Fruit fly (Drosophila melanogaster) whole organism, embryonic: Measurements from ENCODE around the gene Gs1l.

ENCODE experiments used
- Asciz ChIP-seq: fragments of 200-800 bp; sonication (Bioruptor generic); optimal IDR thresholded peaks from 2 replicates; lab custom pipeline; 2017; ENCODE audit warnings: missing biosample characterization, mild to moderate bottlenecking, missing genetic modification characterization, missing genetic modification reagents
- Bgb ChIP-seq: fragments of 200-800 bp; sonication (Bioruptor generic); IDR thresholded peaks from 2 replicates; pipeline ENCODE4 v1.3.6; 2022; ENCODE audit warnings: missing biosample characterization, missing genetic modification characterization; ENCODE audit not compliant: partially characterized antibody
- Bteb2 ChIP-seq: fragments of 200-800 bp; sonication (Bioruptor generic); optimal IDR thresholded peaks from 2 replicates; lab custom pipeline; 2016; ENCODE audit warnings: missing biosample characterization, missing genetic modification characterization
- CG10366 ChIP-seq: fragments of 200-800 bp; sonication (Bioruptor generic); IDR thresholded peaks from 2 replicates; pipeline ENCODE4 v1.3.6; 2022; ENCODE audit warnings: missing biosample characterization, missing genetic modification characterization
- CG10462 ChIP-seq: fragments of 200-800 bp; sonication (Bioruptor generic); optimal IDR thresholded peaks from 2 replicates; lab custom pipeline; 2016; ENCODE audit warnings: missing biosample characterization, missing genetic modification characterization
- CG10959 ChIP-seq: fragments of 200-800 bp; sonication (Bioruptor generic); IDR thresholded peaks from 2 replicates; pipeline ENCODE4 v1.3.6; 2022; ENCODE audit warnings: missing biosample characterization, missing genetic modification characterization
- CG11398 ChIP-seq: fragments of 200-800 bp; sonication (Bioruptor generic); optimal IDR thresholded peaks from 2 replicates; lab custom pipeline; 2016; ENCODE audit warnings: missing biosample characterization, missing genetic modification characterization
- CG11456 ChIP-seq: fragments of 200-800 bp; sonication (Bioruptor generic); IDR thresholded peaks from 3 replicates; pipeline ENCODE4 v1.3.6; 2022; ENCODE audit warnings: missing biosample characterization, missing genetic modification characterization
- CG11504 ChIP-seq: fragments of 200-800 bp; sonication (Bioruptor generic); optimal IDR thresholded peaks from 3 replicates; lab custom pipeline; 2019; ENCODE audit warnings: missing biosample characterization, mild to moderate bottlenecking, missing genetic modification characterization, moderate library complexity
- CG11560 ChIP-seq: fragments of 200-800 bp; sonication (Bioruptor generic); IDR thresholded peaks from 3 replicates; pipeline ENCODE4 v1.3.6; 2022; ENCODE audit warnings: missing biosample characterization, missing genetic modification characterization
- CG11695 ChIP-seq: fragments of 200-800 bp; sonication (Bioruptor generic); IDR thresholded peaks from 3 replicates; pipeline ENCODE4 v1.3.6; 2022; ENCODE audit warnings: missing biosample characterization, missing genetic modification characterization
- CG17829 ChIP-seq: fragments of 200-800 bp; optimal IDR thresholded peaks from 2 replicates; lab custom pipeline; 2019; ENCODE audit warnings: missing biosample characterization, mild to moderate bottlenecking, missing genetic modification characterization, moderate library complexity
- CG18619 ChIP-seq: fragments of 200-800 bp; sonication (Bioruptor generic); optimal IDR thresholded peaks from 3 replicates; lab custom pipeline; 2017; ENCODE audit warnings: missing biosample characterization, mild to moderate bottlenecking, missing genetic modification characterization
- CG3065 ChIP-seq: fragments of 200-800 bp; sonication (Bioruptor generic); optimal IDR thresholded peaks from 2 replicates; lab custom pipeline; 2016; ENCODE audit warnings: missing biosample characterization, missing genetic modification characterization
- CG5180 ChIP-seq: fragments of 200-800 bp; sonication (Bioruptor generic); optimal IDR thresholded peaks from 3 replicates; lab custom pipeline; 2017; ENCODE audit warnings: missing biosample characterization, missing genetic modification characterization, mild to moderate bottlenecking, moderate library complexity, missing genetic modification reagents
- CG6791 ChIP-seq: fragments of 200-800 bp; sonication (Bioruptor generic); IDR thresholded peaks from 3 replicates; pipeline ENCODE4 v1.3.6; 2022; ENCODE audit warnings: missing biosample characterization, missing genetic modification characterization; ENCODE audit not compliant: partially characterized antibody
- CG7271 ChIP-seq: fragments of 200-800 bp; sonication (Bioruptor generic); optimal IDR thresholded peaks from 2 replicates; lab custom pipeline; 2018; ENCODE audit warnings: missing biosample characterization, mild to moderate bottlenecking, missing genetic modification characterization, moderate library complexity
- CG7556 ChIP-seq: fragments of 200-800 bp; sonication (Bioruptor generic); optimal IDR thresholded peaks from 2 replicates; lab custom pipeline; 2017; ENCODE audit warnings: missing biosample characterization, mild to moderate bottlenecking, missing genetic modification characterization
- CG7928 ChIP-seq: fragments of 200-800 bp; sonication (Bioruptor generic); optimal IDR thresholded peaks from 2 replicates; lab custom pipeline; 2017; ENCODE audit warnings: missing biosample characterization, mild to moderate bottlenecking, missing genetic modification characterization
- CG8281 ChIP-seq: fragments of 200-800 bp; sonication (Bioruptor generic); optimal IDR thresholded peaks from 2 replicates; lab custom pipeline; 2018; ENCODE audit warnings: missing biosample characterization, mild to moderate bottlenecking, missing genetic modification characterization, moderate library complexity
- CG8359 ChIP-seq: fragments of 200-800 bp; sonication (Bioruptor generic); optimal IDR thresholded peaks from 2 replicates; lab custom pipeline; 2017; ENCODE audit warnings: missing biosample characterization, mild to moderate bottlenecking, missing genetic modification characterization, borderline replicate concordance
- Elba2 ChIP-seq: fragments of 200-800 bp; sonication (Bioruptor generic); optimal IDR thresholded peaks from 3 replicates; lab custom pipeline; 2016; ENCODE audit warnings: missing biosample characterization, missing genetic modification characterization
- Fer2 ChIP-seq: fragments of 200-800 bp; sonication (Bioruptor generic); optimal IDR thresholded peaks from 2 replicates; lab custom pipeline; 2018; ENCODE audit warnings: missing biosample characterization, mild to moderate bottlenecking, missing genetic modification characterization, moderate library complexity
- Hmr ChIP-seq: fragments of 200-800 bp; sonication (Bioruptor generic); optimal IDR thresholded peaks from 3 replicates; lab custom pipeline; 2017; ENCODE audit warnings: mild to moderate bottlenecking, missing biosample characterization, missing genetic modification reagents, missing genetic modification characterization
- Hr3 ChIP-seq: fragments of 200-800 bp; sonication (Bioruptor generic); optimal IDR thresholded peaks from 3 replicates; lab custom pipeline; 2016; ENCODE audit warnings: missing biosample characterization, missing genetic modification characterization
- Hr51 ChIP-seq, 2 experiments: fragments of 200-800 bp; sonication (Bioruptor generic); optimal IDR thresholded peaks; 2 replicates in 1 of 2; 3 replicates in 1 of 2; lab custom pipeline; 2016 to 2018; ENCODE audit warnings: missing biosample characterization in 2 of 2, missing genetic modification characterization in 2 of 2, mild to moderate bottlenecking in 1 of 2, moderate library complexity in 1 of 2
- Meics ChIP-seq: fragments of 200-800 bp; sonication (Bioruptor generic); optimal IDR thresholded peaks from 2 replicates; lab custom pipeline; 2017; ENCODE audit warnings: missing biosample characterization, mild to moderate bottlenecking, missing genetic modification characterization
- Sox100B ChIP-seq: fragments of 200-800 bp; sonication (Bioruptor generic); optimal IDR thresholded peaks from 3 replicates; lab custom pipeline; 2018; ENCODE audit warnings: missing biosample characterization, mild to moderate bottlenecking, missing genetic modification characterization
- Spps ChIP-seq: fragments of 200-800 bp; sonication (Bioruptor generic); optimal IDR thresholded peaks from 2 replicates; lab custom pipeline; 2018; ENCODE audit warnings: missing biosample characterization, mild to moderate bottlenecking, missing genetic modification characterization
- Sry-δ ChIP-seq: fragments of 200-800 bp; sonication (Bioruptor generic); optimal IDR thresholded peaks from 2 replicates; lab custom pipeline; 2016; ENCODE audit warnings: missing biosample characterization, missing genetic modification characterization
- TFAM ChIP-seq: fragments of 200-800 bp; sonication (Bioruptor generic); optimal IDR thresholded peaks from 2 replicates; lab custom pipeline; 2017; ENCODE audit warnings: missing biosample characterization, missing genetic modification characterization, inconsistent platforms
- ac ChIP-seq: fragments of 200-800 bp; sonication (Bioruptor generic); optimal IDR thresholded peaks from 3 replicates; lab custom pipeline; 2017; ENCODE audit warnings: missing biosample characterization, mild to moderate bottlenecking, missing genetic modification characterization
- amos ChIP-seq: fragments of 200-800 bp; sonication (Bioruptor generic); IDR thresholded peaks from 2 replicates; pipeline ENCODE4 v1.3.6; 2022; ENCODE audit warnings: missing biosample characterization, missing genetic modification characterization; ENCODE audit not compliant: partially characterized antibody
- ase ChIP-seq: fragments of 200-800 bp; sonication (Bioruptor generic); IDR thresholded peaks from 3 replicates; pipeline ENCODE4 v1.3.6; 2022; ENCODE audit warnings: missing biosample characterization, missing genetic modification characterization
- bbx ChIP-seq: fragments of 200-800 bp; sonication (Bioruptor generic); IDR thresholded peaks from 2 replicates; pipeline ENCODE4 v1.3.6; 2022; ENCODE audit warnings: missing biosample characterization, missing genetic modification characterization; ENCODE audit not compliant: partially characterized antibody
- cwo ChIP-seq: fragments of 200-800 bp; sonication (Bioruptor generic); optimal IDR thresholded peaks from 3 replicates; lab custom pipeline; 2017; ENCODE audit warnings: missing biosample characterization, missing genetic modification characterization, mild to moderate bottlenecking, moderate library complexity, missing genetic modification reagents
- ewg ChIP-seq: fragments of 200-800 bp; sonication (Bioruptor generic); optimal IDR thresholded peaks from 3 replicates; lab custom pipeline; 2017; ENCODE audit warnings: mild to moderate bottlenecking, missing biosample characterization, missing genetic modification reagents, missing genetic modification characterization
- jumu ChIP-seq: fragments of 200-800 bp; sonication (Bioruptor generic); optimal IDR thresholded peaks from 3 replicates; lab custom pipeline; 2016; ENCODE audit warnings: missing biosample characterization, missing genetic modification characterization
- lab ChIP-seq: fragments of 200-800 bp; sonication (Bioruptor generic); optimal IDR thresholded peaks from 3 replicates; lab custom pipeline; 2017; ENCODE audit warnings: missing biosample characterization, missing genetic modification characterization, mild to moderate bottlenecking, moderate library complexity, missing genetic modification reagents
- mam ChIP-seq: fragments of 200-800 bp; sonication (Bioruptor generic); optimal IDR thresholded peaks from 3 replicates; lab custom pipeline; 2016; ENCODE audit warnings: missing biosample characterization, missing genetic modification characterization
- mirr ChIP-seq: fragments of 200-800 bp; sonication (Bioruptor generic); optimal IDR thresholded peaks from 3 replicates; lab custom pipeline; 2018; ENCODE audit warnings: missing biosample characterization, mild to moderate bottlenecking, missing genetic modification characterization
- nerfin-1 ChIP-seq: fragments of 200-800 bp; sonication (Bioruptor generic); optimal IDR thresholded peaks from 3 replicates; lab custom pipeline; 2019; ENCODE audit warnings: missing biosample characterization, mild to moderate bottlenecking, missing genetic modification characterization, moderate library complexity
- nom ChIP-seq: fragments of 200-800 bp; sonication (Bioruptor generic); optimal IDR thresholded peaks from 2 replicates; lab custom pipeline; 2017; ENCODE audit warnings: missing biosample characterization, missing genetic modification characterization, mild to moderate bottlenecking, moderate library complexity, missing genetic modification reagents
- row ChIP-seq: fragments of 200-800 bp; sonication (Bioruptor generic); IDR thresholded peaks from 3 replicates; pipeline ENCODE4 v1.3.6; 2022; ENCODE audit warnings: missing biosample characterization, missing genetic modification characterization
- sc ChIP-seq, 3 experiments: fragments of >200 bp in 2 of 3; fragments of 200-800 bp in 1 of 3; sonication (Bioruptor generic) in 1 of 3; optimal IDR thresholded peaks; 2 replicates in 2 of 3; 3 replicates in 1 of 3; lab custom pipeline; 2017; ENCODE audit warnings: mild to moderate bottlenecking in 1 of 3, missing biosample characterization in 1 of 3, missing genetic modification characterization in 1 of 3, missing genetic modification reagents in 1 of 3
- sd ChIP-seq: fragments of 200-800 bp; sonication (Bioruptor generic); optimal IDR thresholded peaks from 3 replicates; lab custom pipeline; 2018; ENCODE audit warnings: missing biosample characterization, mild to moderate bottlenecking, missing genetic modification characterization, moderate library complexity
- sr ChIP-seq: fragments of 200-800 bp; sonication (Bioruptor generic); IDR thresholded peaks from 3 replicates; pipeline ENCODE4 v1.3.6; 2022; ENCODE audit warnings: missing biosample characterization, missing genetic modification characterization
- tio ChIP-seq: fragments of 200-800 bp; sonication (Bioruptor generic); optimal IDR thresholded peaks from 2 replicates; lab custom pipeline; 2017; ENCODE audit warnings: missing biosample characterization, missing genetic modification characterization, inconsistent platforms
- twi ChIP-seq: fragments of 200-800 bp; optimal IDR thresholded peaks from 2 replicates; lab custom pipeline; 2019; ENCODE audit warnings: missing biosample characterization, mild to moderate bottlenecking, missing genetic modification characterization, moderate library complexity

Gs1l gene

DNA sequence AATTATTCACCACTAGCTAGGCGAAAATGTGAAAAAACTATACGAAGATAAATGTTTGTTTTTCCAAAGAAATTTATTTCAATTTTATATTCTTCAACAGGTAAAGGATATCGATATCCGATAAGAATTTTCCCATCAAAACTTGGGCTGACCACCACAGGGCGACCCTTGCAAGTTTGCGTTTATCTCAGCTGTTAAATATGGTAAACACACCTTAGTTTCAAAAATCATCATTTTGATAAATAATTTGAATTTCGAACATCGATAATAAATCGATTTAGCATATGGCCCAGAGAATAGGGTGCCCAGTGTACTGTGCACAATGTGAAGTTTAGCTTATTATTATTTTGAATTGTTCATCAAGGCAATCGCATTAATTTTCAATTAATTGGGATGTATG is 6.7 kb upstream of the Gs1l start, which contains the start of the genes CG15443 and Paris (continued):
- no peak for TF ChIP-seq CG11504 (tag; lab: Kevin White, UChicago)
- TF ChIP-seq ewg (GFP tag; lab: Kevin White, UChicago) = no peak
- TF ChIP-seq CG8281 (tag; lab: Kevin White, UChicago) = no peak
- TF ChIP-seq row (GFP tag; lab: Robert Waterston, UW) = peak; percentile 34; the same call in 1 of the 3 replicates
- no peak for TF ChIP-seq TFAM (GFP tag; lab: Kevin White, UChicago)
- no peak for TF ChIP-seq CG18619
- no peak for TF ChIP-seq Asciz
- TF ChIP-seq twi (tag; lab: Kevin White, UChicago) = peak; percentile 7
- TF ChIP-seq CG11695 (GFP tag; lab: Robert Waterston, UW) = no peak
- TF ChIP-seq lab (GFP tag; lab: Kevin White, UChicago) = peak; percentile 35
- TF ChIP-seq CG7556 (GFP tag; lab: Kevin White, UChicago) = no peak
- no peak for TF ChIP-seq CG11560 (tag; lab: Robert Waterston, UW)
- TF ChIP-seq Hmr (GFP tag; lab: Kevin White, UChicago) = no peak
- peak; percentile 46 for TF ChIP-seq Sry-δ
- TF ChIP-seq Hr51 (GFP tag; optimal IDR thresholded peaks at IDR 0.05; lab: Kevin White, UChicago) = peak; percentile 11 to 18
- no peak for TF ChIP-seq sc (optimal IDR thresholded peaks at IDR 0.05; lab: Kevin White, UChicago)
- TF ChIP-seq sc (GFP tag; optimal IDR thresholded peaks at IDR 0.05; lab: Kevin White, UChicago) = no peak
- no peak for TF ChIP-seq Fer2
- no peak for TF ChIP-seq tio
- no peak for TF ChIP-seq nom
- no peak for TF ChIP-seq CG11456 (GFP tag; lab: Robert Waterston, UW)
- no peak for TF ChIP-seq CG7271 (tag; lab: Kevin White, UChicago)
- TF ChIP-seq cwo (GFP tag; lab: Kevin White, UChicago) = no peak
- peak; percentile 87 for TF ChIP-seq bbx
- TF ChIP-seq mam (GFP tag; lab: Kevin White, UChicago) = no peak
- no peak for TF ChIP-seq CG5180 (GFP tag; lab: Kevin White, UChicago)
- TF ChIP-seq Bteb2 = no peak
- TF ChIP-seq nerfin-1 (tag; lab: Kevin White, UChicago) = no peak
- no peak for TF ChIP-seq CG10462 (GFP tag; lab: Kevin White, UChicago)
- no peak for TF ChIP-seq jumu (GFP tag; lab: Kevin White, UChicago)
- peak; percentile 86 for TF ChIP-seq Bgb
- TF ChIP-seq CG17829 (tag; lab: Kevin White, UChicago) = peak; percentile 19
- TF ChIP-seq sd (tag; lab: Kevin White, UChicago) = no peak
- peak; percentile 21 for TF ChIP-seq Meics (GFP tag; lab: Kevin White, UChicago)
- peak; percentile 65 for TF ChIP-seq amos
- no peak for TF ChIP-seq CG11398 (GFP tag; lab: Kevin White, UChicago)
- no peak for TF ChIP-seq Hr3 (GFP tag; lab: Kevin White, UChicago)
- no peak for TF ChIP-seq CG8359
- peak; percentile 16 for TF ChIP-seq mirr (GFP tag; lab: Kevin White, UChicago)
- no peak for TF ChIP-seq CG3065 (GFP tag; lab: Kevin White, UChicago)
- TF ChIP-seq ac (GFP tag; lab: Kevin White, UChicago) = no peak
- TF ChIP-seq sr = no peak
- TF ChIP-seq CG7928 = no peak
- no peak for TF ChIP-seq Spps (tag; lab: Kevin White, UChicago)
- no peak for TF ChIP-seq CG10366 (GFP tag; lab: Robert Waterston, UW)
- TF ChIP-seq CG10959 (GFP tag; lab: Robert Waterston, UW) = no peak
- no peak for TF ChIP-seq Sox100B (GFP tag; lab: Kevin White, UChicago)
- TF ChIP-seq CG6791 (GFP tag; lab: Robert Waterston, UW) = peak; percentile 96
- no peak for TF ChIP-seq ase (GFP tag; lab: Robert Waterston, UW)
- no peak for TF ChIP-seq Elba2 (GFP tag; lab: Kevin White, UChicago)
